Fruit fly (Drosophila melanogaster) whole organism, embryonic: ENCODE measurements around the gene Nulp1.

Experiments
- Antp ChIP-seq: fragments of 200-800 bp; sonication (Bioruptor generic); optimal IDR thresholded peaks from 3 replicates; lab custom pipeline; 2016; ENCODE audit warnings: missing biosample characterization, missing genetic modification characterization
- Asciz ChIP-seq: fragments of 200-800 bp; sonication (Bioruptor generic); optimal IDR thresholded peaks from 2 replicates; lab custom pipeline; 2017; ENCODE audit warnings: missing biosample characterization, mild to moderate bottlenecking, missing genetic modification characterization, missing genetic modification reagents
- Blimp-1 ChIP-seq: fragments of 200-800 bp; sonication (Bioruptor generic); optimal IDR thresholded peaks from 3 replicates; lab custom pipeline; 2018; ENCODE audit warnings: missing biosample characterization, missing genetic modification characterization, mild to moderate bottlenecking, moderate library complexity, missing genetic modification reagents
- CG10209 ChIP-seq: fragments of 200-800 bp; sonication (Bioruptor generic); optimal IDR thresholded peaks from 3 replicates; lab custom pipeline; 2017; ENCODE audit warnings: missing biosample characterization, mild to moderate bottlenecking, missing genetic modification characterization, missing genetic modification reagents
- CG10979 ChIP-seq: fragments of 200-800 bp; sonication (Bioruptor generic); optimal IDR thresholded peaks from 2 replicates; lab custom pipeline; 2018; ENCODE audit warnings: missing biosample characterization, mild to moderate bottlenecking, missing genetic modification characterization, moderate library complexity
- CG11456 ChIP-seq: fragments of 200-800 bp; sonication (Bioruptor generic); IDR thresholded peaks from 3 replicates; pipeline ENCODE4 v1.3.6; 2022; ENCODE audit warnings: missing biosample characterization, missing genetic modification characterization
- CG12155 ChIP-seq: fragments of 200-800 bp; sonication (Bioruptor generic); optimal IDR thresholded peaks from 3 replicates; lab custom pipeline; 2016; ENCODE audit warnings: missing biosample characterization, missing genetic modification characterization
- CG13775 ChIP-seq: fragments of 200-800 bp; sonication (Bioruptor generic); optimal IDR thresholded peaks from 3 replicates; lab custom pipeline; 2017; ENCODE audit warnings: missing biosample characterization, mild to moderate bottlenecking, missing genetic modification characterization
- CG14860 ChIP-seq: fragments of 200-800 bp; sonication (Bioruptor generic); IDR thresholded peaks from 3 replicates; pipeline ENCODE4 v1.3.6; 2022; ENCODE audit warnings: missing biosample characterization, missing genetic modification characterization; ENCODE audit not compliant: partially characterized antibody
- CG17829 ChIP-seq: fragments of 200-800 bp; optimal IDR thresholded peaks from 2 replicates; lab custom pipeline; 2019; ENCODE audit warnings: missing biosample characterization, mild to moderate bottlenecking, missing genetic modification characterization, moderate library complexity
- CG17912 ChIP-seq: fragments of 200-800 bp; sonication (Bioruptor generic); optimal IDR thresholded peaks from 2 replicates; lab custom pipeline; 2018; ENCODE audit warnings: missing biosample characterization, mild to moderate bottlenecking, missing genetic modification characterization
- CG18011 ChIP-seq: fragments of 200-800 bp; sonication (Bioruptor generic); optimal IDR thresholded peaks from 2 replicates; lab custom pipeline; 2017; ENCODE audit warnings: missing biosample characterization, missing genetic modification characterization, mild to moderate bottlenecking, moderate library complexity, missing genotype
- CG18599 ChIP-seq: fragments of 200-800 bp; sonication (Bioruptor generic); optimal IDR thresholded peaks from 3 replicates; lab custom pipeline; 2017; ENCODE audit warnings: missing biosample characterization, missing genetic modification characterization, mild to moderate bottlenecking, moderate library complexity, missing genetic modification reagents
- CG34376 ChIP-seq: fragments of 200-800 bp; sonication (Bioruptor generic); optimal IDR thresholded peaks from 2 replicates; lab custom pipeline; 2018; ENCODE audit warnings: missing biosample characterization, mild to moderate bottlenecking, missing genetic modification characterization
- CG4707 ChIP-seq: fragments of 200-800 bp; sonication (Bioruptor generic); optimal IDR thresholded peaks from 2 replicates; lab custom pipeline; 2018; ENCODE audit warnings: missing biosample characterization, mild to moderate bottlenecking, missing genetic modification characterization, moderate library complexity
- CG6683 ChIP-seq: fragments of 200-800 bp; sonication (Bioruptor generic); optimal IDR thresholded peaks from 2 replicates; lab custom pipeline; 2017; ENCODE audit warnings: missing biosample characterization, mild to moderate bottlenecking, missing genetic modification characterization, missing genetic modification reagents
- CG6689 ChIP-seq: fragments of 200-800 bp; sonication (Bioruptor generic); IDR thresholded peaks from 2 replicates; pipeline ENCODE4 v1.3.6; 2022; ENCODE audit warnings: missing biosample characterization, missing genetic modification characterization
- CG7786 ChIP-seq: fragments of 200-800 bp; sonication (Bioruptor generic); optimal IDR thresholded peaks from 2 replicates; lab custom pipeline; 2016; ENCODE audit warnings: missing biosample characterization, missing genetic modification characterization
- CG7928 ChIP-seq: fragments of 200-800 bp; sonication (Bioruptor generic); optimal IDR thresholded peaks from 2 replicates; lab custom pipeline; 2017; ENCODE audit warnings: missing biosample characterization, mild to moderate bottlenecking, missing genetic modification characterization
- CG7987 ChIP-seq: fragments of 200-800 bp; sonication (Bioruptor generic); optimal IDR thresholded peaks from 2 replicates; lab custom pipeline; 2018; ENCODE audit warnings: missing biosample characterization, mild to moderate bottlenecking, missing genetic modification characterization, moderate library complexity
- CG9437 ChIP-seq: fragments of 200-800 bp; sonication (Bioruptor generic); optimal IDR thresholded peaks from 2 replicates; lab custom pipeline; 2018; ENCODE audit warnings: missing biosample characterization, mild to moderate bottlenecking, missing genetic modification characterization
- HLHmδ ChIP-seq: fragments of 200-800 bp; sonication (Bioruptor generic); optimal IDR thresholded peaks from 2 replicates; lab custom pipeline; 2018; ENCODE audit warnings: missing biosample characterization, mild to moderate bottlenecking, missing genetic modification characterization, moderate library complexity
- Mes4 ChIP-seq: fragments of 200-800 bp; sonication (Bioruptor generic); optimal IDR thresholded peaks from 2 replicates; lab custom pipeline; 2016; ENCODE audit warnings: missing biosample characterization, missing genetic modification characterization
- Mrtf ChIP-seq: fragments of 200-800 bp; sonication (Bioruptor generic); IDR thresholded peaks from 3 replicates; pipeline ENCODE4 v1.3.6; 2022; ENCODE audit warnings: missing biosample characterization, missing genetic modification characterization
- NC2α ChIP-seq: fragments of 200-800 bp; sonication (Bioruptor generic); optimal IDR thresholded peaks from 2 replicates; lab custom pipeline; 2016; ENCODE audit warnings: missing biosample characterization, missing genetic modification characterization
- Ravus ChIP-seq: fragments of 200-800 bp; sonication (Bioruptor generic); IDR thresholded peaks from 2 replicates; pipeline ENCODE4 v1.3.6; 2022; ENCODE audit warnings: missing biosample characterization, missing genetic modification characterization
- Sin3A ChIP-seq: fragments of >200 bp; optimal IDR thresholded peaks from 2 replicates; lab custom pipeline; 2018
- Sry-δ ChIP-seq: fragments of 200-800 bp; sonication (Bioruptor generic); optimal IDR thresholded peaks from 2 replicates; lab custom pipeline; 2016; ENCODE audit warnings: missing biosample characterization, missing genetic modification characterization
- Stat92E ChIP-seq, 3 experiments: fragments of >200 bp in 2 of 3; fragments of 200-800 bp in 1 of 3; sonication (Bioruptor generic) in 1 of 3; optimal IDR thresholded peaks; 2 replicates each; lab custom pipeline; 2017 to 2019; ENCODE audit warnings: missing biosample characterization in 3 of 3, missing genetic modification characterization in 3 of 3, mild to moderate bottlenecking in 1 of 3, moderate library complexity in 1 of 3
- al ChIP-seq: fragments of 200-800 bp; sonication (Bioruptor generic); IDR thresholded peaks from 2 replicates; pipeline ENCODE4 v1.3.6; 2022; ENCODE audit warnings: missing biosample characterization, missing genetic modification characterization
- aop ChIP-seq: fragments of 200-800 bp; sonication (Bioruptor generic); IDR thresholded peaks from 2 replicates; pipeline ENCODE4 v1.3.6; 2022; ENCODE audit warnings: missing biosample characterization, missing genetic modification characterization
- crc ChIP-seq: fragments of 200-800 bp; sonication (Bioruptor generic); optimal IDR thresholded peaks from 2 replicates; lab custom pipeline; 2016; ENCODE audit warnings: missing biosample characterization, missing genetic modification characterization
- croc ChIP-seq: fragments of 200-800 bp; sonication (Bioruptor generic); conservative IDR thresholded peaks from 3 replicates; pipeline ENCODE4 v1.3.6; 2022; ENCODE audit warnings: missing biosample characterization, missing genetic modification characterization
- da ChIP-seq: fragments of 200-800 bp; sonication (Bioruptor generic); optimal IDR thresholded peaks from 2 replicates; lab custom pipeline; 2016; ENCODE audit warnings: missing biosample characterization, missing genetic modification characterization
- danr ChIP-seq: fragments of 200-800 bp; sonication (Bioruptor generic); IDR thresholded peaks from 2 replicates; pipeline ENCODE4 v1.3.6; 2022; ENCODE audit warnings: missing biosample characterization, missing genetic modification characterization
- disco-r ChIP-seq: fragments of 200-800 bp; sonication (Bioruptor generic); optimal IDR thresholded peaks from 2 replicates; lab custom pipeline; 2016; ENCODE audit warnings: missing biosample characterization, missing genetic modification characterization
- fd102C ChIP-seq: fragments of 200-800 bp; sonication (Bioruptor generic); optimal IDR thresholded peaks from 2 replicates; lab custom pipeline; 2018; ENCODE audit warnings: missing biosample characterization, mild to moderate bottlenecking, missing genetic modification characterization, moderate library complexity
- fd96Cb ChIP-seq: fragments of 200-800 bp; sonication (Bioruptor generic); optimal IDR thresholded peaks from 2 replicates; lab custom pipeline; 2018; ENCODE audit warnings: missing biosample characterization, mild to moderate bottlenecking, missing genetic modification characterization, moderate library complexity
- fu2 ChIP-seq: fragments of 200-800 bp; sonication (Bioruptor generic); optimal IDR thresholded peaks from 2 replicates; lab custom pipeline; 2016; ENCODE audit warnings: missing biosample characterization, missing genetic modification characterization
- gcm2 ChIP-seq: fragments of 200-800 bp; sonication (Bioruptor generic); optimal IDR thresholded peaks from 2 replicates; lab custom pipeline; 2016; ENCODE audit warnings: missing biosample characterization, missing genetic modification characterization
- mld ChIP-seq: fragments of 200-800 bp; sonication (Bioruptor generic); IDR thresholded peaks from 3 replicates; pipeline ENCODE4 v1.3.6; 2022; ENCODE audit warnings: missing biosample characterization, missing genetic modification characterization; ENCODE audit not compliant: partially characterized antibody
- otp ChIP-seq: fragments of 200-800 bp; sonication (Bioruptor generic); IDR thresholded peaks from 3 replicates; pipeline ENCODE4, ENCODE4 v1.3.6; 2022; ENCODE audit warnings: missing biosample characterization, missing genetic modification characterization
- scrt ChIP-seq: fragments of 200-800 bp; sonication (Bioruptor generic); optimal IDR thresholded peaks from 2 replicates; lab custom pipeline; 2018; ENCODE audit warnings: missing biosample characterization, mild to moderate bottlenecking, missing genetic modification characterization, moderate library complexity
- stc ChIP-seq: fragments of 200-800 bp; sonication (Bioruptor generic); IDR thresholded peaks from 2 replicates; pipeline ENCODE4 v1.3.6; 2022; ENCODE audit warnings: missing biosample characterization, missing genetic modification characterization
- stwl ChIP-seq: fragments of 200-800 bp; sonication (Bioruptor generic); optimal IDR thresholded peaks from 3 replicates; lab custom pipeline; 2018; ENCODE audit warnings: missing biosample characterization, mild to moderate bottlenecking, missing genetic modification characterization, moderate library complexity
- trh ChIP-seq: fragments of 200-800 bp; sonication (Bioruptor generic); optimal IDR thresholded peaks from 2 replicates; lab custom pipeline; 2016; ENCODE audit warnings: missing biosample characterization, missing genetic modification characterization
- twi ChIP-seq: fragments of 200-800 bp; optimal IDR thresholded peaks from 2 replicates; lab custom pipeline; 2019; ENCODE audit warnings: missing biosample characterization, mild to moderate bottlenecking, missing genetic modification characterization, moderate library complexity
- unpg ChIP-seq: fragments of 200-800 bp; sonication (Bioruptor generic); optimal IDR thresholded peaks from 3 replicates; lab custom pipeline; 2018; ENCODE audit warnings: missing biosample characterization, mild to moderate bottlenecking, missing genetic modification characterization, moderate library complexity
- vfl ChIP-seq: fragments of 200-800 bp; sonication (Bioruptor generic); optimal IDR thresholded peaks from 2 replicates; lab custom pipeline; 2016; ENCODE audit warnings: missing biosample characterization, missing genetic modification characterization
- wdn ChIP-seq: fragments of 200-800 bp; sonication (Bioruptor generic); IDR thresholded peaks from 2 replicates; pipeline ENCODE4 v1.3.6; 2022; ENCODE audit warnings: missing biosample characterization, missing genetic modification characterization
- zf30C ChIP-seq: fragments of 200-800 bp; sonication (Bioruptor generic); optimal IDR thresholded peaks from 3 replicates; lab custom pipeline; 2018; ENCODE audit warnings: missing biosample characterization, mild to moderate bottlenecking, missing genetic modification characterization

The Nulp1 gene

dm6 chr3L:8091650-8092068, 18.5 kb upstream of the Nulp1 start, which contains the start of gene CG7565 (continued):
- TF ChIP-seq Mes4 (no peak), wdn (GFP tag; lab: Robert Waterston, UW) (0 out of 2 replicates have a peak, but pooled peaks have one; percentile 15), CG17829 (tag; lab: Kevin White, UChicago) (peak; percentile 42), CG34376 (peak; percentile 73), scrt (GFP tag; lab: Kevin White, UChicago) (peak; percentile 41), Asciz (peak; percentile 19), NC2α (GFP tag; lab: Kevin White, UChicago) (no peak), CG10979 (no peak), CG7928 (GFP tag; lab: Kevin White, UChicago) (peak; percentile 93), fd96Cb (tag; lab: Kevin White, UChicago) (no peak), CG17912 (GFP tag; lab: Kevin White, UChicago) (peak; percentile 67), CG6683 (GFP tag; lab: Kevin White, UChicago) (peak; percentile 14), zf30C (GFP tag; lab: Kevin White, UChicago) (no peak), CG13775 (GFP tag; lab: Kevin White, UChicago) (peak; percentile 32), aop (0 out of 2 replicates have a peak, but pooled peaks have one; percentile 48), CG7987 (GFP tag; lab: Kevin White, UChicago) (peak; percentile 63), Stat92E (GFP tag; optimal IDR thresholded peaks at IDR 0.05; lab: Kevin White, UChicago) (no peak), CG11456 (GFP tag; lab: Robert Waterston, UW) (peak; percentile 59; the same call in 2 of the 3 replicates), CG14860 (GFP tag; lab: Robert Waterston, UW) (no peak), vfl (GFP tag; lab: Kevin White, UChicago) (peak; percentile 50), da (GFP tag; lab: Kevin White, UChicago) (no peak), otp (GFP tag; lab: Robert Waterston, UW) (0 out of 3 replicates have a peak, but pooled peaks have one; percentile 5), Sin3A (lab: Kevin White, UChicago) (no peak), CG6689 (no peak), Blimp-1 (GFP tag; lab: Kevin White, UChicago) (no peak), disco-r (GFP tag; lab: Kevin White, UChicago) (no peak), al (GFP tag; lab: Robert Waterston, UW) (no peak), trh (GFP tag; lab: Kevin White, UChicago) (no peak), CG7786 (peak; percentile 33), unpg (GFP tag; lab: Kevin White, UChicago) (peak; percentile 24), stc (GFP tag; lab: Robert Waterston, UW) (no peak), stwl (peak; percentile 99), CG10209 (peak; percentile 49), CG4707 (no peak), CG18599 (GFP tag; lab: Kevin White, UChicago) (peak; percentile 84), CG18011 (GFP tag; lab: Kevin White, UChicago) (peak; percentile 25), fd102C (GFP tag; lab: Kevin White, UChicago) (no peak), fu2 (peak; percentile 23), HLHmδ (GFP tag; lab: Kevin White, UChicago) (no peak), danr (GFP tag; lab: Robert Waterston, UW) (no peak), Ravus (no peak), croc (GFP tag; lab: Robert Waterston, UW) (no peak), Mrtf (GFP tag; lab: Robert Waterston, UW) (no peak), Sry-δ (GFP tag; lab: Kevin White, UChicago) (peak; percentile 64), gcm2 (GFP tag; lab: Kevin White, UChicago) (no peak), mld (GFP tag; lab: Robert Waterston, UW) (no peak), CG12155 (peak; percentile 55), CG9437 (GFP tag; lab: Kevin White, UChicago) (no peak), twi (tag; lab: Kevin White, UChicago) (no peak), crc (peak; percentile 9), Antp (peak; percentile 45)
